Worm (Caenorhabditis elegans) whole organism, mixed stage, embryonic: ENCODE data around the gene ets-4.

ENCODE experiments used
- M03D4.4 ChIP-seq: sonication (generic microtip); optimal IDR thresholded peaks from 2 replicates; lab custom pipeline; 2017; ENCODE audit warnings: mild to moderate bottlenecking, missing genetic modification characterization, missing compliant biosample characterization
- bed-3 ChIP-seq: fragments of 200-800 bp; sonication (Bioruptor generic); optimal IDR thresholded peaks from 3 replicates; lab custom pipeline; 2018; ENCODE audit warnings: mild to moderate bottlenecking, missing genetic modification characterization, moderate library complexity, missing compliant biosample characterization
- blmp-1 ChIP-seq: fragments of 150-350 bp; optimal IDR thresholded peaks from 2 replicates; lab custom pipeline; 2014; ENCODE audit warnings: missing biosample characterization, missing genetic modification characterization
- ceh-39 ChIP-seq: fragments of 150-350 bp; optimal IDR thresholded peaks from 2 replicates; lab custom pipeline; 2014; ENCODE audit warnings: missing biosample characterization, missing genetic modification characterization
- ceh-43 ChIP-seq: fragments of 200-800 bp; sonication (Bioruptor generic); optimal IDR thresholded peaks from 2 replicates; lab custom pipeline; 2018; ENCODE audit warnings: mild to moderate bottlenecking, missing genetic modification characterization, moderate library complexity, missing compliant biosample characterization
- ces-1 ChIP-seq: fragments of 150-350 bp; optimal IDR thresholded peaks from 2 replicates; lab custom pipeline; 2014; ENCODE audit warnings: missing biosample characterization, missing genetic modification reagents, missing genetic modification characterization
- cnd-1 ChIP-seq: fragments of 200-800 bp; sonication (Bioruptor generic); optimal IDR thresholded peaks from 2 replicates; lab custom pipeline; 2018; ENCODE audit warnings: mild to moderate bottlenecking, missing genetic modification characterization, missing compliant biosample characterization
- drap-1 ChIP-seq: fragments of 200-800 bp; sonication (Bioruptor generic); optimal IDR thresholded peaks from 3 replicates; lab custom pipeline; 2018; ENCODE audit warnings: mild to moderate bottlenecking, missing genetic modification characterization, missing compliant biosample characterization
- elt-1 ChIP-seq: sonication (generic microtip); optimal IDR thresholded peaks from 2 replicates; lab custom pipeline; 2017; ENCODE audit warnings: missing genetic modification characterization, mild to moderate bottlenecking, missing compliant biosample characterization, antibody characterized with exemption, moderate library complexity, borderline replicate concordance; ENCODE audit not compliant: insufficient read depth
- elt-3 ChIP-seq: fragments of 150-350 bp; optimal IDR thresholded peaks from 2 replicates; lab custom pipeline; 2014; ENCODE audit warnings: missing biosample characterization, missing genetic modification characterization
- flh-1 ChIP-seq: fragments of 200-800 bp; sonication (Bioruptor generic); optimal IDR thresholded peaks from 2 replicates; lab custom pipeline; 2018; ENCODE audit warnings: mild to moderate bottlenecking, missing genetic modification characterization, moderate library complexity, missing compliant biosample characterization
- ham-2 ChIP-seq: fragments of 200-800 bp; sonication (Bioruptor generic); optimal IDR thresholded peaks from 2 replicates; lab custom pipeline; 2018; ENCODE audit warnings: mild to moderate bottlenecking, missing genetic modification characterization, missing compliant biosample characterization
- lin-32 ChIP-seq: fragments of 200-800 bp; sonication (Bioruptor generic); optimal IDR thresholded peaks from 2 replicates; lab custom pipeline; 2018; ENCODE audit warnings: mild to moderate bottlenecking, missing genetic modification characterization, missing compliant biosample characterization
- mab-5 ChIP-seq: fragments of 150-350 bp; optimal IDR thresholded peaks from 2 replicates; lab custom pipeline; 2014; ENCODE audit warnings: missing biosample characterization, missing genetic modification characterization
- mep-1 ChIP-seq: fragments of 150-350 bp; optimal IDR thresholded peaks from 2 replicates; lab custom pipeline; 2017; ENCODE audit warnings: missing biosample characterization, missing genetic modification reagents, missing genetic modification characterization, inconsistent platforms
- mls-2 ChIP-seq: sonication (generic microtip); optimal IDR thresholded peaks from 2 replicates; lab custom pipeline; 2016; ENCODE audit warnings: mild to moderate bottlenecking, missing genetic modification characterization, moderate library complexity, missing compliant biosample characterization
- nhr-12 ChIP-seq: fragments of 150-350 bp; optimal IDR thresholded peaks from 2 replicates; lab custom pipeline; 2014; ENCODE audit warnings: missing biosample characterization, missing genetic modification characterization
- nhr-2 ChIP-seq: fragments of 150-350 bp; optimal IDR thresholded peaks from 2 replicates; lab custom pipeline; 2014; ENCODE audit warnings: missing biosample characterization, missing genetic modification characterization
- nhr-237 ChIP-seq: fragments of 150-350 bp; optimal IDR thresholded peaks from 2 replicates; lab custom pipeline; 2014; ENCODE audit warnings: missing biosample characterization, missing genetic modification characterization
- nhr-28 ChIP-seq: fragments of 150-350 bp; optimal IDR thresholded peaks from 2 replicates; lab custom pipeline; 2014; ENCODE audit warnings: missing biosample characterization, missing genetic modification characterization
- nhr-76 ChIP-seq: sonication (generic microtip); optimal IDR thresholded peaks from 2 replicates; lab custom pipeline; 2017; ENCODE audit warnings: missing biosample characterization, missing genetic modification characterization
- pha-4 ChIP-seq: fragments of 150-350 bp; optimal IDR thresholded peaks from 2 replicates; lab custom pipeline; 2018; ENCODE audit warnings: missing biosample characterization, missing genetic modification reagents, missing genetic modification characterization
- sem-2 ChIP-seq: fragments of 200-800 bp; sonication (Bioruptor generic); optimal IDR thresholded peaks from 2 replicates; lab custom pipeline; 2018; ENCODE audit warnings: mild to moderate bottlenecking, missing genetic modification characterization, missing compliant biosample characterization
- sptf-1 ChIP-seq: sonication (generic microtip); optimal IDR thresholded peaks from 2 replicates; lab custom pipeline; 2017; ENCODE audit warnings: mild to moderate bottlenecking, missing genetic modification characterization, moderate library complexity, missing compliant biosample characterization
- tbx-8 ChIP-seq: fragments of 200-800 bp; sonication (Bioruptor generic); optimal IDR thresholded peaks from 2 replicates; lab custom pipeline; 2018; ENCODE audit warnings: mild to moderate bottlenecking, missing genetic modification characterization, moderate library complexity, missing compliant biosample characterization
- unc-120 ChIP-seq: sonication (generic microtip); optimal IDR thresholded peaks from 2 replicates; lab custom pipeline; 2017; ENCODE audit warnings: missing genetic modification characterization, missing compliant biosample characterization; ENCODE audit not compliant: poor library complexity, severe bottlenecking
- unc-39 ChIP-seq: fragments of 150-350 bp; optimal IDR thresholded peaks from 2 replicates; lab custom pipeline; 2014; ENCODE audit warnings: missing biosample characterization, missing genetic modification characterization
- unc-62 ChIP-seq: fragments of 150-350 bp; optimal IDR thresholded peaks from 2 replicates; lab custom pipeline; 2014; ENCODE audit warnings: missing biosample characterization, missing genetic modification reagents, missing genetic modification characterization

ets-4 gene

ce11 chrX:6511985-6512384, 6.7 kb upstream of the ets-4 start, which contains the start of gene ttr-35:
ttr-35 (plus strand) TSS chrX:6512285.
- TF ChIP-seq elt-3 (tag; lab: Kevin White, UChicago) (no peak), M03D4.4 (no peak)

ce11 chrX:6514466-6514865, 4.2 kb upstream of the ets-4 start:
- peak; percentile 65 for TF ChIP-seq elt-3 (tag; lab: Kevin White, UChicago)
- TF ChIP-seq ceh-39 (tag; lab: Kevin White, UChicago), result no peak
- TF ChIP-seq, all 35 proteins: peak for 1

- TF ChIP-seq sptf-1 (tag; lab: Kevin White, UChicago) (no peak), nhr-76 (no peak), mab-5 (tag; lab: Kevin White, UChicago) (no peak), ham-2 (peak; percentile 61), elt-3 (tag; lab: Kevin White, UChicago) (no peak), mls-2 (tag; lab: Kevin White, UChicago) (no peak), ceh-43 (GFP tag; lab: Kevin White, UChicago) (no peak), blmp-1 (tag; lab: Kevin White, UChicago) (peak; percentile 90), nhr-237 (tag; lab: Kevin White, UChicago) (no peak)
These were observed 3.4 kb upstream of the ets-4 start for ce11 chrX:6515267-6515666.

ce11 chrX:6517025-6517770, 1.5 kb upstream of the ets-4 start:
- TF ChIP-seq ceh-43 (GFP tag; lab: Kevin White, UChicago) (no peak), tbx-8 (GFP tag; lab: Kevin White, UChicago) (no peak), unc-39 (tag; lab: Kevin White, UChicago) (no peak), mep-1 (tag; lab: Kevin White, UChicago) (no peak), unc-120 (no peak)
- TF ChIP-seq, all 35 proteins: peak for 0

ce11 chrX:6519473-6519872, 790 bp downstream of the ets-4 start:
- TF ChIP-seq flh-1 (GFP tag; lab: Kevin White, UChicago) (no peak), unc-62 (GFP tag; lab: Kevin White, UChicago) (no peak), nhr-28 (tag; lab: Kevin White, UChicago) (no peak), sem-2 (GFP tag; lab: Kevin White, UChicago) (no peak), drap-1 (GFP tag; lab: Kevin White, UChicago) (no peak), cnd-1 (tag; lab: Kevin White, UChicago) (no peak)

ce11 chrX:6519946-6520345, 1.3 kb downstream of the ets-4 start:
- TF ChIP-seq cnd-1 (tag; lab: Kevin White, UChicago), result no peak
- TF ChIP-seq mab-5 (tag; lab: Kevin White, UChicago), result no peak
- peak; percentile 30 for TF ChIP-seq blmp-1 (tag; lab: Kevin White, UChicago)
- no peak for TF ChIP-seq pha-4 (tag; lab: Kevin White, UChicago)
- TF ChIP-seq ceh-43 (GFP tag; lab: Kevin White, UChicago), result no peak
- no peak for TF ChIP-seq sem-2 (GFP tag; lab: Kevin White, UChicago)

ce11 chrX:6520644-6521043, 2.0 kb downstream of the ets-4 start:
- TF ChIP-seq unc-62 (GFP tag; lab: Kevin White, UChicago) (no peak), bed-3 (GFP tag; lab: Kevin White, UChicago) (no peak), elt-1 (tag; lab: Kevin White, UChicago) (no peak), lin-32 (GFP tag; lab: Kevin White, UChicago) (no peak), ceh-43 (GFP tag; lab: Kevin White, UChicago) (no peak), ces-1 (GFP tag; lab: Kevin White, UChicago) (no peak), nhr-12 (no peak), ham-2 (no peak), nhr-28 (tag; lab: Kevin White, UChicago) (no peak), sem-2 (GFP tag; lab: Kevin White, UChicago) (no peak), nhr-2 (tag; lab: Kevin White, UChicago) (no peak), unc-39 (tag; lab: Kevin White, UChicago) (no peak), cnd-1 (tag; lab: Kevin White, UChicago) (no peak), unc-120 (no peak)
